Worm (Caenorhabditis elegans) whole organism, late embryonic: ENCODE measurements around the gene rps-3.

Source experiments
- C38D4.7 ChIP-seq: fragments of 200-800 bp; sonication (Bioruptor generic); optimal IDR thresholded peaks from 2 replicates; lab custom pipeline; 2018; ENCODE audit warnings: mild to moderate bottlenecking, missing genetic modification characterization, moderate library complexity, missing compliant biosample characterization
- F13H6.1 ChIP-seq: sonication (generic microtip); optimal IDR thresholded peaks from 2 replicates; lab custom pipeline; 2016; ENCODE audit warnings: missing genetic modification characterization, missing compliant biosample characterization
- K02D7.2 ChIP-seq: sonication (generic microtip); optimal IDR thresholded peaks from 2 replicates; lab custom pipeline; 2017; ENCODE audit warnings: mild to moderate bottlenecking, missing genetic modification characterization, missing compliant biosample characterization
- K09A11.1 ChIP-seq: sonication (generic microtip); optimal IDR thresholded peaks from 2 replicates; lab custom pipeline; 2017; ENCODE audit warnings: antibody characterized with exemption, mild to moderate bottlenecking, missing genetic modification characterization, missing compliant biosample characterization; ENCODE audit not compliant: insufficient read depth
- T23F11.4 ChIP-seq: fragments of 200-800 bp; sonication (Bioruptor generic); optimal IDR thresholded peaks from 2 replicates; lab custom pipeline; 2018; ENCODE audit warnings: mild to moderate bottlenecking, missing genetic modification characterization, missing compliant biosample characterization
- Y22D7AL.16 ChIP-seq: sonication (generic microtip); optimal IDR thresholded peaks from 2 replicates; lab custom pipeline; 2016; ENCODE audit warnings: missing genetic modification characterization, missing compliant biosample characterization
- ceh-18 ChIP-seq: sonication (generic microtip); optimal IDR thresholded peaks from 2 replicates; lab custom pipeline; 2016; ENCODE audit warnings: missing genetic modification characterization, missing compliant biosample characterization
- ceh-19 ChIP-seq: fragments of 200-800 bp; sonication (Bioruptor generic); optimal IDR thresholded peaks from 2 replicates; lab custom pipeline; 2018; ENCODE audit warnings: mild to moderate bottlenecking, missing genetic modification characterization, missing compliant biosample characterization
- ceh-2 ChIP-seq: sonication (generic microtip); optimal IDR thresholded peaks from 2 replicates; lab custom pipeline; 2016; ENCODE audit warnings: missing genotype, missing genetic modification characterization, missing compliant biosample characterization
- ceh-22 ChIP-seq: sonication (generic microtip); optimal IDR thresholded peaks from 2 replicates; lab custom pipeline; 2017; ENCODE audit warnings: missing biosample characterization, missing genetic modification characterization
- ceh-31 ChIP-seq: sonication (generic microtip); optimal IDR thresholded peaks from 2 replicates; lab custom pipeline; 2016; ENCODE audit warnings: missing genetic modification characterization, missing compliant biosample characterization
- ceh-34 ChIP-seq: sonication (generic microtip); optimal IDR thresholded peaks from 2 replicates; lab custom pipeline; 2016; ENCODE audit warnings: mild to moderate bottlenecking, missing genetic modification characterization, missing compliant biosample characterization
- ceh-45 ChIP-seq: fragments of 200-800 bp; sonication (Bioruptor generic); IDR thresholded peaks from 2 replicates; pipeline ENCODE4 v1.3.6; 2022; ENCODE audit warnings: missing genetic modification reagents, missing genetic modification characterization, missing compliant biosample characterization
- ceh-48 ChIP-seq: sonication (generic microtip); optimal IDR thresholded peaks from 2 replicates; lab custom pipeline; 2016; ENCODE audit warnings: missing genetic modification characterization, inconsistent platforms, missing compliant biosample characterization
- ceh-9 ChIP-seq: sonication (generic microtip); optimal IDR thresholded peaks from 2 replicates; lab custom pipeline; 2016; ENCODE audit warnings: mild to moderate bottlenecking, missing genetic modification characterization, inconsistent platforms, missing compliant biosample characterization
- elt-2 ChIP-seq: sonication (generic microtip); optimal IDR thresholded peaks from 2 replicates; lab custom pipeline; 2016; ENCODE audit warnings: missing genetic modification reagents, missing genetic modification characterization, missing compliant biosample characterization
- eyg-1 ChIP-seq: sonication (generic microtip); optimal IDR thresholded peaks from 2 replicates; lab custom pipeline; 2016; ENCODE audit warnings: missing genotype, missing genetic modification characterization, missing compliant biosample characterization
- fax-1 ChIP-seq: sonication (generic microtip); optimal IDR thresholded peaks from 2 replicates; lab custom pipeline; 2016; ENCODE audit warnings: missing genotype, missing genetic modification characterization, missing compliant biosample characterization
- fkh-6 ChIP-seq: sonication (generic microtip); optimal IDR thresholded peaks from 2 replicates; lab custom pipeline; 2016; ENCODE audit warnings: missing genetic modification characterization, missing compliant biosample characterization
- hlh-13 ChIP-seq: fragments of 200-800 bp; sonication (Bioruptor generic); optimal IDR thresholded peaks from 2 replicates; lab custom pipeline; 2018; ENCODE audit warnings: mild to moderate bottlenecking, missing genetic modification characterization, missing compliant biosample characterization
- hlh-15 ChIP-seq: sonication (generic microtip); optimal IDR thresholded peaks from 2 replicates; lab custom pipeline; 2016; ENCODE audit warnings: missing genetic modification characterization, missing compliant biosample characterization
- hlh-8 ChIP-seq: sonication (generic microtip); optimal IDR thresholded peaks from 2 replicates; lab custom pipeline; 2016; ENCODE audit warnings: missing genotype, missing genetic modification characterization, missing compliant biosample characterization
- lin-11 ChIP-seq: fragments of 200-800 bp; sonication (Bioruptor generic); optimal IDR thresholded peaks from 2 replicates; lab custom pipeline; 2018; ENCODE audit warnings: mild to moderate bottlenecking, missing genetic modification characterization, missing compliant biosample characterization
- mec-3 ChIP-seq: sonication (generic microtip); optimal IDR thresholded peaks from 2 replicates; lab custom pipeline; 2016; ENCODE audit warnings: borderline replicate concordance, missing genetic modification characterization, missing compliant biosample characterization
- nfya-1 ChIP-seq: sonication (generic microtip); optimal IDR thresholded peaks from 2 replicates; lab custom pipeline; 2017; ENCODE audit warnings: missing genetic modification characterization, mild to moderate bottlenecking, missing compliant biosample characterization, antibody characterized with exemption, moderate library complexity
- nhr-232 ChIP-seq: sonication (generic microtip); optimal IDR thresholded peaks from 2 replicates; lab custom pipeline; 2016; ENCODE audit warnings: missing genetic modification characterization, missing compliant biosample characterization
- pat-9 ChIP-seq: fragments of 200-800 bp; sonication (Bioruptor generic); optimal IDR thresholded peaks from 2 replicates; lab custom pipeline; 2018; ENCODE audit warnings: mild to moderate bottlenecking, missing genetic modification characterization, moderate library complexity, missing compliant biosample characterization
- pax-1 ChIP-seq: fragments of 150-350 bp; optimal IDR thresholded peaks from 2 replicates; lab custom pipeline; 2014; ENCODE audit warnings: missing biosample characterization, missing genetic modification characterization
- pha-2 ChIP-seq: sonication (generic microtip); optimal IDR thresholded peaks from 2 replicates; lab custom pipeline; 2017; ENCODE audit warnings: mild to moderate bottlenecking, missing genetic modification characterization, missing compliant biosample characterization
- pha-4 ChIP-seq: fragments of 150-350 bp; optimal IDR thresholded peaks from 2 replicates; lab custom pipeline; 2018; ENCODE audit warnings: missing biosample characterization, missing genetic modification reagents, missing genetic modification characterization
- rnt-1 ChIP-seq: sonication (generic microtip); optimal IDR thresholded peaks from 2 replicates; lab custom pipeline; 2016; ENCODE audit warnings: missing genetic modification characterization, missing compliant biosample characterization
- sdc-2 ChIP-seq: sonication (generic microtip); optimal IDR thresholded peaks from 2 replicates; lab custom pipeline; 2016; ENCODE audit warnings: missing genotype, missing genetic modification characterization, missing compliant biosample characterization
- sox-4 ChIP-seq: sonication (generic microtip); optimal IDR thresholded peaks from 2 replicates; lab custom pipeline; 2017; ENCODE audit warnings: mild to moderate bottlenecking, missing genetic modification characterization, inconsistent platforms, missing compliant biosample characterization
- tbx-2 ChIP-seq: sonication (generic microtip); optimal IDR thresholded peaks from 2 replicates; lab custom pipeline; 2016; ENCODE audit warnings: missing genetic modification characterization, missing compliant biosample characterization
- ttx-3 ChIP-seq: sonication (generic microtip); optimal IDR thresholded peaks from 2 replicates; lab custom pipeline; 2016; ENCODE audit warnings: missing genetic modification reagents, missing genetic modification characterization, missing compliant biosample characterization
- unc-3 ChIP-seq, 2 experiments: fragments of 200-800 bp in 1 of 2; sonication (Bioruptor generic) in 1 of 2; sonication (generic microtip) in 1 of 2; conservative IDR thresholded peaks in 1 of 2; optimal IDR thresholded peaks in 1 of 2; 2 replicates each; pipeline versions ENCODE4 v1.3.6 to Lab custom; 2016 to 2022; ENCODE audit warnings: missing compliant biosample characterization in 2 of 2, missing genetic modification characterization in 2 of 2, missing genetic modification reagents in 1 of 2
- unc-42 ChIP-seq: sonication (generic microtip); optimal IDR thresholded peaks from 2 replicates; lab custom pipeline; 2016; ENCODE audit warnings: missing genotype, missing genetic modification characterization, missing compliant biosample characterization

Gene rps-3

DNA sequence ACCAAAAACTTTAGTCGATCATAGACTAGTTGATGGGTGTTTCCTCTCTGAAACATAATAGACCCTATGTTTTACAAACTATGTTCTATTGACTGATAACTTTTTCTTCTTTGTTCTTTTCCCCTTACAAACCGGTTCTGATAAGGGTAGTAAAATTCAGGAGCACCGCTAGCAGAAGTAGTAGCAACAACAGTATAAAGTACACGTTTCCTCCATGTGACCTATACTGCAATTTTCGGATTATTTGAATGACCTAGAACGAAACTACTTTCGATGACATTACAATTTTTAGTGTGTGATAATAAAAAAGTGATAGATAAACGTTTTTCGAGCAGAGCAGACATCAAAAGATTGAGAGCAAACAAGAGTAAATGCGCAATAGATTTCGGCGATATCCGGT, 26.3 kb upstream of the rps-3 start:
- peak; percentile 20 for TF ChIP-seq elt-2 (tag; lab: Kevin White, UChicago)
- TF ChIP-seq ceh-31 (tag; lab: Kevin White, UChicago): no peak

- TF ChIP-seq fkh-6 (no peak), ceh-22 (tag; lab: Kevin White, UChicago) (no peak), nhr-232 (tag; lab: Kevin White, UChicago) (no peak), fax-1 (no peak), hlh-13 (GFP tag; lab: Kevin White, UChicago) (no peak), F13H6.1 (tag; lab: Kevin White, UChicago) (no peak), C38D4.7 (GFP tag; lab: Kevin White, UChicago) (no peak), lin-11 (tag; lab: Kevin White, UChicago) (no peak), sdc-2 (tag; lab: Kevin White, UChicago) (no peak)
These were observed 23.5 kb upstream of the rps-3 start, which contains the start of gene nas-28 for ce11 chrIII:6183118-6183517. TSS of gene nas-28 (minus strand) at chrIII:6183218.

DNA sequence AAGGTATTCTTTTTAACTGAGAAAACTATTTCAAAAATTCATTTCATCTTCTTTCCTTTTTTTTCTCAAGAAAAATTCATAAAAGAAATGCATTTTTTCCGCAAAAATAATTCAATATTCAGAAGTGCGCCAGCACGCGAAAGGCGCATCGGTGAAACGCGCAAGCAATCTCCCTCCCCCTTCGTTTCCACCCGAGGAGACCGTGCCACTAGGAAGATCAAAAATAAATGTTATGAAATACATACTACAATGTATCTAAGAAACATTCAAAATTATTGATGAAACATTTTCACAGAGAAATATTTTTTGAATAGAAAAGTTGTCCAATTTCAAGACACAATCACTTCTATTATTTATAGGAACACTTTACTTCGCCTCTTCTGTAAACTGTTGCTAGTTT, 18.6 kb upstream of the rps-3 start:
- peak; percentile 9 for TF ChIP-seq unc-42 (tag; lab: Kevin White, UChicago)

- TF ChIP-seq hlh-15 (tag; lab: Kevin White, UChicago) (no peak), eyg-1 (tag; lab: Kevin White, UChicago) (no peak), unc-3 (GFP tag; conservative IDR thresholded peaks at IDR 0.05; lab: Robert Waterston, UW) (no peak), unc-3 (tag; optimal IDR thresholded peaks at IDR 0.05; lab: Kevin White, UChicago) (no peak), pat-9 (tag; lab: Kevin White, UChicago) (no peak), Y22D7AL.16 (no peak), pha-4 (no peak), rnt-1 (no peak), lin-11 (tag; lab: Kevin White, UChicago) (no peak)
These were observed 15.8 kb upstream of the rps-3 start, which contains the start of gene C23G10.5 for ce11 chrIII:6190810-6191209. TSS of gene C23G10.5 (plus strand) at chrIII:6191110.

DNA sequence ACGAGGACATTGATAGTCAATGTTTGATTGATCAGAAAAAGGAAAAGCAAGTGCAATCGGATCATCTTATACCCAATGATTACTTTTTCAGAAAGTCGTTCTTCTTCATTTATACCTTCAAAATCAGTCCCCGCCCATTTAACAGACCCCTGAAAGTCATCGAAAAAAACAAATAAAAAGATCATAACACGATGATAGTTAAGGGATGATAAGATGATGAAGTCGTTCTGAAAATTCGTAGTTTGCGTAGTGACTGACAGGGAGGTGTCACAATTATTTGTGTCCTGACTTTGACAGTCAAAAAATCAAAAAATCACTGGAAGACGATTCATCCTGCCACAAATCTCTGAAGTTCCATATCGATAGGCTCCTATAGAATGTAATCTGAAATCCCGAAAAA, 12.1 kb upstream of the rps-3 start, which contains the start of gene ugt-66:
Gene ugt-66, minus strand, starts transcription at position 101 of the 400 bp plus-strand sequence.
- no peak for TF ChIP-seq pax-1 (tag; lab: Kevin White, UChicago)
- TF ChIP-seq mec-3: no peak
- TF ChIP-seq lin-11 (tag; lab: Kevin White, UChicago): no peak
- no peak for TF ChIP-seq ceh-2 (tag; lab: Kevin White, UChicago)
- no peak for TF ChIP-seq ceh-18 (tag; lab: Kevin White, UChicago)
- TF ChIP-seq pat-9 (tag; lab: Kevin White, UChicago): no peak
- no peak for TF ChIP-seq unc-42 (tag; lab: Kevin White, UChicago)

- TF ChIP-seq T23F11.4: no peak
- no peak for TF ChIP-seq ceh-22 (tag; lab: Kevin White, UChicago)
- no peak for TF ChIP-seq ceh-45
- TF ChIP-seq hlh-13 (GFP tag; lab: Kevin White, UChicago): no peak
- no peak for TF ChIP-seq elt-2 (tag; lab: Kevin White, UChicago)
- TF ChIP-seq nfya-1 (tag; lab: Kevin White, UChicago): no peak
- TF ChIP-seq tbx-2 (tag; lab: Kevin White, UChicago): no peak
- no peak for TF ChIP-seq K02D7.2 (tag; lab: Kevin White, UChicago)
- TF ChIP-seq ceh-9 (tag; lab: Kevin White, UChicago): no peak
- TF ChIP-seq pha-2 (tag; lab: Kevin White, UChicago): no peak
- TF ChIP-seq ttx-3 (tag; lab: Kevin White, UChicago): no peak
- TF ChIP-seq ceh-48 (tag; lab: Kevin White, UChicago): no peak
- no peak for TF ChIP-seq rnt-1
- TF ChIP-seq sox-4 (tag; lab: Kevin White, UChicago): no peak
- no peak for TF ChIP-seq ceh-19 (GFP tag; lab: Kevin White, UChicago)
- TF ChIP-seq K09A11.1 (tag; lab: Kevin White, UChicago): no peak
- TF ChIP-seq hlh-8: no peak
- TF ChIP-seq pax-1 (tag; lab: Kevin White, UChicago): no peak
- TF ChIP-seq ceh-34 (tag; lab: Kevin White, UChicago): no peak
These were observed 10.9 kb upstream of the rps-3 start for ce11 chrIII:6195718-6196117.
